Fruit fly (Drosophila melanogaster): ENCODE data around the gene C3G.

C3G gene

DNA sequence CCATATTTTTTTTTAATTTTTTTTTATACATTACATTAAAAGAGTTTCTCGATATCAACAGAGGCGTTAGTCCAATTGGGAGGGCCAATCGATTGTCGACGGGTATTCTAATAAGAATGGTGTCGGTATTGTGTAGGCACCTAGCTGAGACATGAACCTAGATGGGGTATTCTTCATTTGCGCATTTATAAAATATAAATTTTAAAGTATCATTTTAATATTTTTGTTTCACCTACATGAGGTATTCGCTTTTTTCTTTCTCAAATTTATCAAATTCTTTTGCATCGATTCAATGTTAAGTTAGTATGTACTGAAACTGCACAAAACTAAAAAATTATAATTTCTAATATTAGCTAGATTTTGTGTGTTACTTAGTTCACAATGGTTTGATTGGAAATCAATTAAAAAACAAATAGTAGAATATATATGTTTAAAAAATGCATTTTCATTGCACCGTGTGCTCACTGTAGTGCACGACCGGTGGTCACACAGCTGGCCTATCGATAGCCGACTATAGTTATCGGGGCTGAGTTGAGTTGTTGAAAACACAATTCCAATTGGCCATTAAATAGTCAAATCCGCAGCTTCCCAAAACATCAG lies 40.5 kb upstream of the C3G start, which contains the start of the genes CG14435 and Tmf (continued):
- TF ChIP-seq knrl (GFP tag; IDR thresholded peaks at IDR 0.05; ENCODE audit: partially characterized antibody): 0 out of 3 replicates have a peak, but pooled peaks have one; percentile 43
- 0 out of 4 replicates have a peak, but pooled peaks have one; percentile 48 for TF ChIP-seq chinmo (GFP tag; IDR thresholded peaks at IDR 0.05; ENCODE audit: partially characterized antibody)
- TF ChIP-seq D19A (tag; optimal IDR thresholded peaks at IDR 0.05): peak; percentile 74
- TF ChIP-seq CG8388 (GFP tag; optimal IDR thresholded peaks at IDR 0.05): peak; percentile 76
- TF ChIP-seq CG2875 (GFP tag; optimal IDR thresholded peaks at IDR 0.05): peak; percentile 60
- TF ChIP-seq lab (GFP tag; optimal IDR thresholded peaks at IDR 0.05): peak; percentile 82
- peak; percentile 55; the same call in 1 of the 2 replicates for TF ChIP-seq dimm (GFP tag; IDR thresholded peaks at IDR 0.05)
- TF ChIP-seq gsb-n (tag; optimal IDR thresholded peaks at IDR 0.05): peak; percentile 67
- peak; percentile 81 for TF ChIP-seq Sox100B (GFP tag; optimal IDR thresholded peaks at IDR 0.05)
- no peak for TF ChIP-seq Kr (GFP tag; optimal IDR thresholded peaks at IDR 0.05)
- TF ChIP-seq wdn (GFP tag; IDR thresholded peaks at IDR 0.05): peak; percentile 76
- peak; percentile 86 for TF ChIP-seq E2f1 (GFP tag; IDR thresholded peaks at IDR 0.05)
- TF ChIP-seq CG10543 (GFP tag; optimal IDR thresholded peaks at IDR 0.05): peak; percentile 75
- peak; percentile 66; the same call in 1 of the 3 replicates for TF ChIP-seq jigr1 (GFP tag; IDR thresholded peaks at IDR 0.05)
- TF ChIP-seq trh (GFP tag; optimal IDR thresholded peaks at IDR 0.05): peak; percentile 60
- peak; percentile 90 for TF ChIP-seq CG32532 (GFP tag; IDR thresholded peaks at IDR 0.05)
- peak; percentile 91 for TF ChIP-seq Dbx (GFP tag; IDR thresholded peaks at IDR 0.05)
- TF ChIP-seq ara (GFP tag; IDR thresholded peaks at IDR 0.05): peak; percentile 77
- peak; percentile 50 for TF ChIP-seq sqz (GFP tag; optimal IDR thresholded peaks at IDR 0.05)
- TF ChIP-seq Nf-YA (GFP tag; IDR thresholded peaks at IDR 0.05): peak; percentile 61
- TF ChIP-seq repo (GFP tag; optimal IDR thresholded peaks at IDR 0.05): no peak
- peak; percentile 44 for TF ChIP-seq jing (GFP tag; optimal IDR thresholded peaks at IDR 0.05)
- TF ChIP-seq stc (GFP tag; IDR thresholded peaks at IDR 0.05): peak; percentile 78
- TF ChIP-seq sima (GFP tag; optimal IDR thresholded peaks at IDR 0.05): no peak
- no peak for TF ChIP-seq pfk (GFP tag; optimal IDR thresholded peaks at IDR 0.05)
- TF ChIP-seq amos (GFP tag; IDR thresholded peaks at IDR 0.05; ENCODE audit: partially characterized antibody): peak; percentile 43; the same call in 1 of the 2 replicates
- TF ChIP-seq CG5245 (GFP tag; optimal IDR thresholded peaks at IDR 0.05): peak; percentile 54
- TF ChIP-seq tio (GFP tag; optimal IDR thresholded peaks at IDR 0.05): peak; percentile 52
- TF ChIP-seq org-1 (GFP tag; optimal IDR thresholded peaks at IDR 0.05): peak; percentile 53
- TF ChIP-seq BEAF-32 (GFP tag; optimal IDR thresholded peaks at IDR 0.05): peak; percentile 72
- peak; percentile 49 for TF ChIP-seq Jarid2 (GFP tag; optimal IDR thresholded peaks at IDR 0.05)
- no peak for TF ChIP-seq Lpt (GFP tag; optimal IDR thresholded peaks at IDR 0.05)
- peak; percentile 62 for TF ChIP-seq CG13123 (GFP tag; optimal IDR thresholded peaks at IDR 0.05)
- TF ChIP-seq peb (GFP tag; IDR thresholded peaks at IDR 0.05): peak; percentile 60; the same call in 1 of the 2 replicates
- peak; percentile 86 for TF ChIP-seq CG14667 (GFP tag; IDR thresholded peaks at IDR 0.05)
- TF ChIP-seq CG2712 (tag; optimal IDR thresholded peaks at IDR 0.05): peak; percentile 91
- peak; percentile 91 for TF ChIP-seq CG9215 (GFP tag; IDR thresholded peaks at IDR 0.05)
- TF ChIP-seq caup (GFP tag; optimal IDR thresholded peaks at IDR 0.05; ENCODE audit: severe bottlenecking): peak; percentile 80
- no peak for TF ChIP-seq Deaf1 (tag; optimal IDR thresholded peaks at IDR 0.05)
- peak; percentile 85 for TF ChIP-seq CG11247 (GFP tag; IDR thresholded peaks at IDR 0.05)
- peak; percentile 60 for TF ChIP-seq YL-1 (GFP tag; optimal IDR thresholded peaks at IDR 0.05)
- TF ChIP-seq Poxn (GFP tag; IDR thresholded peaks at IDR 0.05): peak; percentile 69
- peak; percentile 84 for TF ChIP-seq B-H2 (GFP tag; optimal IDR thresholded peaks at IDR 0.05)
- TF ChIP-seq dmrt11E (tag; optimal IDR thresholded peaks at IDR 0.05): peak; percentile 84
- peak; percentile 49 for TF ChIP-seq CG11504 (tag; optimal IDR thresholded peaks at IDR 0.05)
- TF ChIP-seq CG10366 (GFP tag; IDR thresholded peaks at IDR 0.05): peak; percentile 85
- peak; percentile 30 for TF ChIP-seq CG7271 (tag; optimal IDR thresholded peaks at IDR 0.05)
- TF ChIP-seq PHDP (tag; optimal IDR thresholded peaks at IDR 0.05): peak; percentile 79
- TF ChIP-seq CG8359 (GFP tag; optimal IDR thresholded peaks at IDR 0.05; ENCODE audit: borderline replicate concordance): peak; percentile 19

Measured in whole organism, embryonic.